Fruit fly (Drosophila melanogaster) whole organism, embryonic: ENCODE measurements around the gene EMC6.

Source experiments
- CG12104 ChIP-seq: fragments of 200-800 bp; sonication (Bioruptor generic); optimal IDR thresholded peaks from 3 replicates; lab custom pipeline; 2016; ENCODE audit warnings: missing biosample characterization, missing genetic modification characterization
- CG13894 ChIP-seq: fragments of 200-800 bp; sonication (Bioruptor generic); optimal IDR thresholded peaks from 3 replicates; lab custom pipeline; 2018; ENCODE audit warnings: missing biosample characterization, mild to moderate bottlenecking, missing genetic modification characterization, moderate library complexity
- CG15011 ChIP-seq: fragments of 200-800 bp; sonication (Bioruptor generic); optimal IDR thresholded peaks from 3 replicates; lab custom pipeline; 2018; ENCODE audit warnings: missing biosample characterization, mild to moderate bottlenecking, missing genetic modification characterization
- CG15073 ChIP-seq: fragments of 200-800 bp; sonication (Bioruptor generic); optimal IDR thresholded peaks from 2 replicates; lab custom pipeline; 2016; ENCODE audit warnings: missing biosample characterization, missing genetic modification characterization
- CG1603 ChIP-seq: fragments of 200-800 bp; sonication (Bioruptor generic); optimal IDR thresholded peaks from 2 replicates; lab custom pipeline; 2019; ENCODE audit warnings: missing biosample characterization, mild to moderate bottlenecking, missing genetic modification characterization, moderate library complexity
- CG16815 ChIP-seq: fragments of 200-800 bp; sonication (Bioruptor generic); optimal IDR thresholded peaks from 3 replicates; lab custom pipeline; 2017; ENCODE audit warnings: missing biosample characterization, mild to moderate bottlenecking, missing genetic modification characterization
- CG17612 ChIP-seq: fragments of 200-800 bp; sonication (Bioruptor generic); IDR thresholded peaks from 2 replicates; pipeline ENCODE4 v1.3.6; 2022; ENCODE audit warnings: missing biosample characterization, missing genetic modification characterization
- CG18764 ChIP-seq: fragments of 200-800 bp; sonication (Bioruptor generic); optimal IDR thresholded peaks from 3 replicates; lab custom pipeline; 2016; ENCODE audit warnings: missing biosample characterization, missing genetic modification characterization
- CG2129 ChIP-seq: fragments of 200-800 bp; sonication (Bioruptor generic); IDR thresholded peaks from 2 replicates; pipeline ENCODE4 v1.3.6; 2022; ENCODE audit warnings: missing biosample characterization, missing genetic modification characterization; ENCODE audit not compliant: partially characterized antibody
- CG30431 ChIP-seq: fragments of 200-800 bp; sonication (Bioruptor generic); optimal IDR thresholded peaks from 2 replicates; lab custom pipeline; 2017; ENCODE audit warnings: missing biosample characterization, missing genetic modification characterization
- CG31441 ChIP-seq: fragments of 200-800 bp; sonication (Bioruptor generic); IDR thresholded peaks from 2 replicates; pipeline ENCODE4 v1.3.6; 2022; ENCODE audit warnings: missing biosample characterization, missing genetic modification characterization
- CG32772 ChIP-seq: fragments of 200-800 bp; sonication (Bioruptor generic); IDR thresholded peaks from 2 replicates; pipeline ENCODE4 v1.3.6; 2022; ENCODE audit warnings: missing biosample characterization, missing genetic modification characterization
- CG33557 ChIP-seq: fragments of 200-800 bp; sonication (Bioruptor generic); optimal IDR thresholded peaks from 2 replicates; lab custom pipeline; 2019; ENCODE audit warnings: missing biosample characterization, mild to moderate bottlenecking, missing genetic modification characterization, moderate library complexity
- CG3726 ChIP-seq: fragments of 200-800 bp; sonication (Bioruptor generic); IDR thresholded peaks from 3 replicates; pipeline ENCODE4, ENCODE4 v1.3.6; 2022; ENCODE audit warnings: missing biosample characterization, missing genetic modification characterization
- CG42726 ChIP-seq: fragments of 200-800 bp; sonication (Bioruptor generic); IDR thresholded peaks from 2 replicates; pipeline ENCODE4 v1.3.6; 2022; ENCODE audit warnings: missing biosample characterization, missing genetic modification characterization; ENCODE audit not compliant: partially characterized antibody
- CG4404 ChIP-seq: fragments of 200-800 bp; sonication (Bioruptor generic); IDR thresholded peaks from 2 replicates; pipeline ENCODE4 v1.3.6; 2022; ENCODE audit warnings: missing biosample characterization, missing genetic modification characterization
- CG9932 ChIP-seq: fragments of 200-800 bp; sonication (Bioruptor generic); IDR thresholded peaks from 2 replicates; pipeline ENCODE4 v1.3.6; 2022; ENCODE audit warnings: missing biosample characterization, missing genetic modification characterization
- Dll ChIP-seq: fragments of 200-800 bp; sonication (Bioruptor generic); IDR thresholded peaks from 4 replicates; pipeline ENCODE4 v1.3.6; 2022; ENCODE audit warnings: missing biosample characterization, missing genetic modification characterization; ENCODE audit not compliant: partially characterized antibody
- Ets65A ChIP-seq: fragments of 200-800 bp; sonication (Bioruptor generic); peaks from one replicate; lab custom pipeline; 2016; ENCODE audit warnings: missing biosample characterization, missing genetic modification characterization
- HmgZ ChIP-seq: fragments of 200-800 bp; sonication (Bioruptor generic); optimal IDR thresholded peaks from 2 replicates; lab custom pipeline; 2018; ENCODE audit warnings: missing biosample characterization, mild to moderate bottlenecking, missing genetic modification characterization
- Lim3 ChIP-seq: fragments of 200-800 bp; sonication (Bioruptor generic); IDR thresholded peaks from 2 replicates; pipeline ENCODE4 v1.3.6; 2022; ENCODE audit warnings: missing biosample characterization, missing genetic modification characterization
- MBD-R2 ChIP-seq: fragments of 200-800 bp; sonication (Bioruptor generic); IDR thresholded peaks from 2 replicates; pipeline ENCODE4 v1.3.6; 2022; ENCODE audit warnings: missing biosample characterization, missing genetic modification characterization
- Max ChIP-seq: fragments of 200-800 bp; sonication (Bioruptor generic); optimal IDR thresholded peaks from 2 replicates; lab custom pipeline; 2016; ENCODE audit warnings: missing biosample characterization, mild to moderate bottlenecking, missing genetic modification characterization
- Oli ChIP-seq: fragments of 200-800 bp; sonication (Bioruptor generic); optimal IDR thresholded peaks from 2 replicates; lab custom pipeline; 2018; ENCODE audit warnings: missing biosample characterization, mild to moderate bottlenecking, missing genetic modification characterization, moderate library complexity
- ab ChIP-seq: fragments of 200-800 bp; sonication (Bioruptor generic); optimal IDR thresholded peaks from 2 replicates; lab custom pipeline; 2016; ENCODE audit warnings: missing biosample characterization, missing genetic modification characterization
- cad ChIP-seq: fragments of >200 bp; optimal IDR thresholded peaks from 2 replicates; lab custom pipeline; 2017; ENCODE audit warnings: missing biosample characterization, missing genetic modification characterization
- ewg ChIP-seq: fragments of 200-800 bp; sonication (Bioruptor generic); optimal IDR thresholded peaks from 3 replicates; lab custom pipeline; 2017; ENCODE audit warnings: mild to moderate bottlenecking, missing biosample characterization, missing genetic modification reagents, missing genetic modification characterization
- gcm ChIP-seq: fragments of 200-800 bp; sonication (Bioruptor generic); optimal IDR thresholded peaks from 2 replicates; lab custom pipeline; 2019; ENCODE audit warnings: missing biosample characterization, mild to moderate bottlenecking, missing genetic modification characterization, moderate library complexity
- grau ChIP-seq: fragments of 200-800 bp; optimal IDR thresholded peaks from 3 replicates; lab custom pipeline; 2019; ENCODE audit warnings: missing biosample characterization, mild to moderate bottlenecking, missing genetic modification characterization, moderate library complexity
- grn ChIP-seq: fragments of 200-800 bp; sonication (Bioruptor generic); optimal IDR thresholded peaks from 3 replicates; lab custom pipeline; 2017; ENCODE audit warnings: missing biosample characterization, missing genetic modification characterization
- gsb ChIP-seq: fragments of 200-800 bp; sonication (Bioruptor generic); IDR thresholded peaks from 2 replicates; pipeline ENCODE4 v1.3.6; 2022; ENCODE audit warnings: missing biosample characterization, missing genetic modification characterization
- hkb ChIP-seq, 2 experiments: fragments of 200-800 bp in 1 of 2; fragments of >200 bp in 1 of 2; sonication (Bioruptor generic) in 1 of 2; IDR thresholded peaks in 1 of 2; optimal IDR thresholded peaks in 1 of 2; 2 replicates each; pipeline versions ENCODE4 v1.3.6 to Lab custom; 2017 to 2022; ENCODE audit warnings: missing biosample characterization in 1 of 2, missing genetic modification characterization in 1 of 2
- ken ChIP-seq: fragments of 200-800 bp; sonication (Bioruptor generic); IDR thresholded peaks from 3 replicates; pipeline ENCODE4 v1.3.6; 2022; ENCODE audit warnings: missing biosample characterization, missing genetic modification characterization
- prd ChIP-seq, 3 experiments: fragments of >200 bp in 2 of 3; fragments of 200-800 bp in 1 of 3; sonication (Bioruptor generic) in 1 of 3; optimal IDR thresholded peaks in 2 of 3; IDR thresholded peaks in 1 of 3; 2 replicates in 2 of 3; 3 replicates in 1 of 3; pipeline versions ENCODE4 v1.3.6 to Lab custom; 2017 to 2022; ENCODE audit warnings: missing biosample characterization in 1 of 3, missing genetic modification characterization in 1 of 3
- pzg ChIP-seq: fragments of 200-800 bp; sonication (Bioruptor generic); optimal IDR thresholded peaks from 3 replicates; lab custom pipeline; 2018; ENCODE audit warnings: missing biosample characterization, mild to moderate bottlenecking, missing genetic modification characterization, moderate library complexity
- rib ChIP-seq: fragments of 200-800 bp; sonication (Bioruptor generic); IDR thresholded peaks from 2 replicates; pipeline ENCODE4 v1.3.6; 2022; ENCODE audit warnings: missing biosample characterization, missing genetic modification characterization
- trem ChIP-seq: fragments of 200-800 bp; optimal IDR thresholded peaks from 3 replicates; lab custom pipeline; 2019; ENCODE audit warnings: missing biosample characterization, mild to moderate bottlenecking, missing genetic modification characterization, moderate library complexity
- trh ChIP-seq: fragments of 200-800 bp; sonication (Bioruptor generic); optimal IDR thresholded peaks from 2 replicates; lab custom pipeline; 2016; ENCODE audit warnings: missing biosample characterization, missing genetic modification characterization
- ttk ChIP-seq: fragments of 200-800 bp; sonication (Bioruptor generic); IDR thresholded peaks from 2 replicates; pipeline ENCODE4 v2.1.2; 2022; ENCODE audit warnings: missing biosample characterization, missing genetic modification characterization

EMC6 gene

dm6 chr3R:25024895-25025557 is at the start of gene EMC6, which contains the start of gene Hr96 (continued):
- TF ChIP-seq hkb (optimal IDR thresholded peaks at IDR 0.05; lab: Kevin White, UChicago), result no peak
- TF ChIP-seq hkb (GFP tag; IDR thresholded peaks at IDR 0.05; lab: Robert Waterston, UW), result peak; percentile 91
- TF ChIP-seq gsb (GFP tag; lab: Robert Waterston, UW), result peak; percentile 91
- TF ChIP-seq CG42726 (GFP tag; lab: Robert Waterston, UW), result no peak
- peak; percentile 89 for TF ChIP-seq trh
- TF ChIP-seq grau (tag; lab: Kevin White, UChicago), result peak; percentile 92
- TF ChIP-seq CG15011, result peak; percentile 73
- 0 out of 2 replicates have a peak, but pooled peaks have one; percentile 4 for TF ChIP-seq CG2129 (GFP tag; lab: Robert Waterston, UW)
- TF ChIP-seq CG1603 (tag; lab: Kevin White, UChicago), result peak; percentile 97
- peak; percentile 78 for TF ChIP-seq Dll (GFP tag; lab: Robert Waterston, UW)
- TF ChIP-seq Max (GFP tag; lab: Kevin White, UChicago), result peak; percentile 96
- TF ChIP-seq CG33557 (GFP tag; lab: Kevin White, UChicago), result peak; percentile 79
- peak; percentile 77 for TF ChIP-seq ab
- TF ChIP-seq CG15073 (GFP tag; lab: Kevin White, UChicago), result peak; percentile 54
- peak; percentile 93 for TF ChIP-seq ttk (GFP tag; lab: Robert Waterston, UW)
- TF ChIP-seq CG9932 (GFP tag; lab: Robert Waterston, UW), result peak; percentile 97
- TF ChIP-seq CG16815 (GFP tag; lab: Kevin White, UChicago), result peak; percentile 88
- peak; percentile 87 for TF ChIP-seq gcm (GFP tag; lab: Kevin White, UChicago)
- TF ChIP-seq CG30431 (GFP tag; lab: Kevin White, UChicago), result peak; percentile 89
- peak; percentile 90 for TF ChIP-seq CG18764
- TF ChIP-seq grn (GFP tag; lab: Kevin White, UChicago), result peak; percentile 78
- TF ChIP-seq rib (GFP tag; lab: Robert Waterston, UW), result peak; percentile 83
- TF ChIP-seq CG17612 (GFP tag; lab: Robert Waterston, UW), result peak; percentile 81
- peak; percentile 97 for TF ChIP-seq MBD-R2
- TF ChIP-seq Lim3 (GFP tag; lab: Robert Waterston, UW), result peak; percentile 72
- TF ChIP-seq CG13894 (tag; lab: Kevin White, UChicago), result peak; percentile 92
- peak; percentile 92 for TF ChIP-seq CG32772
- TF ChIP-seq pzg (GFP tag; lab: Kevin White, UChicago), result peak; percentile 88
- TF ChIP-seq CG12104 (GFP tag; lab: Kevin White, UChicago), result peak; percentile 85
- TF ChIP-seq prd (optimal IDR thresholded peaks at IDR 0.05; lab: Kevin White, UChicago), result no peak
- TF ChIP-seq prd (GFP tag; IDR thresholded peaks at IDR 0.05; lab: Robert Waterston, UW), result peak; percentile 96
- peak; percentile 98 for TF ChIP-seq HmgZ
- TF ChIP-seq cad (GFP tag; lab: Kevin White, UChicago), result no peak
- peak; percentile 99 for TF ChIP-seq Ets65A (GFP tag; lab: Kevin White, UChicago)
- TF ChIP-seq ken (GFP tag; lab: Robert Waterston, UW), result peak; percentile 96
- TF ChIP-seq ewg (GFP tag; lab: Kevin White, UChicago), result peak; percentile 89
- TF ChIP-seq CG3726, result peak; percentile 89
- peak; percentile 94 for TF ChIP-seq CG31441 (GFP tag; lab: Robert Waterston, UW)
- TF ChIP-seq CG4404 (GFP tag; lab: Robert Waterston, UW), result peak; percentile 85
- TF ChIP-seq trem (tag; lab: Kevin White, UChicago), result peak; percentile 94
- TF ChIP-seq Oli (tag; lab: Kevin White, UChicago), result peak; percentile 87
